Fruit fly (Drosophila melanogaster): ENCODE data around the gene Sry-delta.

Gene Sry-delta

DNA sequence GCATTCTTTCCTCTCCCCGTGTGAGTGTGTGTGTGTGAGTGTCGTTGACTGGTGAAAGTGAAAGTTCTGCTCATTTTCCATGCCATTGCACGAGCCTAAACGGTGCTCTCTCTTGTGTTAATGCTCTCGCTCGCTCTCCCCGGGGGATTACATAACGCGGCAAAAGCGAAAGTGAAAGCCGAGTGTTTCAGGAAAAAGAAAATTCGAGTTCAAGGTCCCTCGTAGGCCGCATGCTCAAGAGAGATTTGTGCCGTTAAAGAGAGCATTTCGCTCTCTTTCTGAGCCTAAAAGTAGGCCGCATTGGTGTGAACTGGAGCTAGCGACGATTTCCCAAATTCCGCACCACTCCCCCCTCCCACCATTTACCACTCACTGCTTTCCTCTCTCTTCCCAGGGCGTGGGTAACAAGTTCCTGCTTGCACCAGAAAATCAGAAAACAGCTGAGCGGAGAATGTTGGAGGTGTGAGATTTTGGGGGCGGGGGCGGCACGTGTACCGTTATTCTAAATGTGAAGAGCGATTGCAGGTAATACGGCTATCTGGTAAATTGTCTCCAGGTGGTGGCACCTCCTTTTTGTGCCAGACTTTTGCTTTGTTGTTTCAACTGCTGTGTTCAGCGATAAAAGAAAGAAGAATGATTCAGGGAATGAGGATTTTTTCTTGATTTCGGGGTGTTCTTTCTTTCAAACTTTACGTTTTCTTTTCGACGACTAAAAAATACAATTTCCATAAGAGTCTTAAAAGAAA, 47.3 kb downstream of the Sry-delta start (continued):
- TF ChIP-seq CG4282 (GFP tag; optimal IDR thresholded peaks at IDR 0.05) (no peak), scrt (GFP tag; optimal IDR thresholded peaks at IDR 0.05) (peak; percentile 26), chif (GFP tag; optimal IDR thresholded peaks at IDR 0.05) (no peak), stc (GFP tag; IDR thresholded peaks at IDR 0.05) (no peak), tap (tag; optimal IDR thresholded peaks at IDR 0.05) (no peak), dmrt11E (tag; optimal IDR thresholded peaks at IDR 0.05) (no peak), CG13894 (tag; optimal IDR thresholded peaks at IDR 0.05) (peak; percentile 77), CG11093 (GFP tag; IDR thresholded peaks at IDR 0.05) (no peak), CG17612 (GFP tag; IDR thresholded peaks at IDR 0.05) (no peak), CG6254 (GFP tag; optimal IDR thresholded peaks at IDR 0.05) (no peak), nerfin-1 (tag; optimal IDR thresholded peaks at IDR 0.05) (no peak), CG5180 (GFP tag; optimal IDR thresholded peaks at IDR 0.05) (no peak), maf-S (GFP tag; optimal IDR thresholded peaks at IDR 0.05) (no peak), CG7556 (GFP tag; optimal IDR thresholded peaks at IDR 0.05) (no peak), p53 (GFP tag; optimal IDR thresholded peaks at IDR 0.05) (no peak), nom (GFP tag; optimal IDR thresholded peaks at IDR 0.05) (peak; percentile 32), dmrt99B (tag; optimal IDR thresholded peaks at IDR 0.05) (no peak), ash1 (GFP tag; optimal IDR thresholded peaks at IDR 0.05) (no peak), prd (optimal IDR thresholded peaks at IDR 0.05) (no peak), prd (GFP tag; IDR thresholded peaks at IDR 0.05) (no peak), CG15696 (tag; optimal IDR thresholded peaks at IDR 0.05) (no peak), CG7928 (GFP tag; optimal IDR thresholded peaks at IDR 0.05) (no peak), slp2 (GFP tag; optimal IDR thresholded peaks at IDR 0.05) (no peak), peb (GFP tag; IDR thresholded peaks at IDR 0.05) (no peak), HLH4C (GFP tag; IDR thresholded peaks at IDR 0.05; ENCODE audit: partially characterized antibody) (peak; percentile 27; the same call in 1 of the 3 replicates), fd102C (GFP tag; optimal IDR thresholded peaks at IDR 0.05) (no peak), CG8290 (GFP tag; optimal IDR thresholded peaks at IDR 0.05) (no peak), CG8290 (tag; optimal IDR thresholded peaks at IDR 0.05) (peak in 1 of 2 experiments; percentile 25), abd-A (tag; optimal IDR thresholded peaks at IDR 0.05) (peak; percentile 8), CG4730 (GFP tag; IDR thresholded peaks at IDR 0.05) (no peak), CG18262 (tag; optimal IDR thresholded peaks at IDR 0.05) (no peak), slou (GFP tag; optimal IDR thresholded peaks at IDR 0.05) (no peak), hkb (optimal IDR thresholded peaks at IDR 0.05) (no peak), hkb (GFP tag; IDR thresholded peaks at IDR 0.05) (no peak), yki (optimal IDR thresholded peaks at IDR 0.05) (peak; percentile 29), CG6175 (GFP tag; IDR thresholded peaks at IDR 0.05) (no peak), CG6683 (GFP tag; optimal IDR thresholded peaks at IDR 0.05) (no peak), H15 (GFP tag; IDR thresholded peaks at IDR 0.05) (no peak), gce (GFP tag; IDR thresholded peaks at IDR 0.05) (no peak), dimm (GFP tag; IDR thresholded peaks at IDR 0.05) (no peak), Aef1 (GFP tag; IDR thresholded peaks at IDR 0.05) (no peak), Stat92E (GFP tag; optimal IDR thresholded peaks at IDR 0.05) (no peak), zen2 (GFP tag; IDR thresholded peaks at IDR 0.05; ENCODE audit: partially characterized antibody) (0 out of 3 replicates have a peak, but pooled peaks have one; percentile 50), Ptx1 (GFP tag; IDR thresholded peaks at IDR 0.05) (no peak), E2f2 (GFP tag; IDR thresholded peaks at IDR 0.05) (no peak), HmgD (GFP tag; optimal IDR thresholded peaks at IDR 0.05) (no peak), Deaf1 (tag; optimal IDR thresholded peaks at IDR 0.05) (peak; percentile 31), CG14050 (GFP tag; IDR thresholded peaks at IDR 0.05) (no peak), rib (GFP tag; IDR thresholded peaks at IDR 0.05) (no peak), jing (GFP tag; optimal IDR thresholded peaks at IDR 0.05) (no peak), disco-r (GFP tag; optimal IDR thresholded peaks at IDR 0.05) (no peak)
